Fruit fly (Drosophila melanogaster): ENCODE measurements around the gene Wnt10.

The Wnt10 gene

dm6 chr2L:7332780-7333179 is 30.4 kb upstream of the Wnt10 start (continued):
- TF ChIP-seq Dad (GFP tag; optimal IDR thresholded peaks at IDR 0.05) (no peak), Rfx (GFP tag; IDR thresholded peaks at IDR 0.05) (peak; percentile 14), CG8924 (tag; optimal IDR thresholded peaks at IDR 0.05) (no peak), CG14667 (GFP tag; IDR thresholded peaks at IDR 0.05) (peak; percentile 45; the same call in 1 of the 2 replicates), zen2 (GFP tag; IDR thresholded peaks at IDR 0.05; ENCODE audit: partially characterized antibody) (no peak), CG3281 (GFP tag; optimal IDR thresholded peaks at IDR 0.05) (no peak), Hr51 (GFP tag; optimal IDR thresholded peaks at IDR 0.05) (no peak), Fer2 (tag; optimal IDR thresholded peaks at IDR 0.05) (no peak), CG1832 (GFP tag; optimal IDR thresholded peaks at IDR 0.05) (no peak), CG3838 (GFP tag; optimal IDR thresholded peaks at IDR 0.05) (no peak), sim (GFP tag; IDR thresholded peaks at IDR 0.05) (peak; percentile 52; the same call in 1 of the 2 replicates), TFAM (GFP tag; optimal IDR thresholded peaks at IDR 0.05) (no peak), CG4360 (GFP tag; IDR thresholded peaks at IDR 0.05) (no peak), CG2678 (tag; optimal IDR thresholded peaks at IDR 0.05) (peak; percentile 58), B-H2 (GFP tag; optimal IDR thresholded peaks at IDR 0.05) (no peak), dan (GFP tag; IDR thresholded peaks at IDR 0.05) (no peak), chinmo (GFP tag; IDR thresholded peaks at IDR 0.05; ENCODE audit: partially characterized antibody) (no peak), lmd (GFP tag; IDR thresholded peaks at IDR 0.05) (peak; percentile 19; the same call in 1 of the 2 replicates), Taf1 (GFP tag; IDR thresholded peaks at IDR 0.05) (peak; percentile 11; the same call in 1 of the 2 replicates), lbe (GFP tag; optimal IDR thresholded peaks at IDR 0.05) (no peak), dysf (GFP tag; IDR thresholded peaks at IDR 0.05) (peak; percentile 11; the same call in 2 of the 3 replicates), gcm2 (GFP tag; optimal IDR thresholded peaks at IDR 0.05) (no peak), Eip74EF (GFP tag; optimal IDR thresholded peaks at IDR 0.05) (no peak), CG9932 (GFP tag; IDR thresholded peaks at IDR 0.05) (peak; percentile 56; the same call in 1 of the 2 replicates), NC2α (GFP tag; optimal IDR thresholded peaks at IDR 0.05) (no peak), Lhr (GFP tag; optimal IDR thresholded peaks at IDR 0.05) (no peak), gcm (GFP tag; optimal IDR thresholded peaks at IDR 0.05) (no peak), CG8944 (GFP tag; optimal IDR thresholded peaks at IDR 0.05) (peak; percentile 27), pzg (GFP tag; optimal IDR thresholded peaks at IDR 0.05) (no peak), CG14014 (GFP tag; IDR thresholded peaks at IDR 0.05) (no peak), CG13424 (tag; optimal IDR thresholded peaks at IDR 0.05) (no peak), dimm (GFP tag; IDR thresholded peaks at IDR 0.05) (no peak), Dbx (GFP tag; IDR thresholded peaks at IDR 0.05) (peak; percentile 39; the same call in 1 of the 3 replicates), CG6689 (GFP tag; IDR thresholded peaks at IDR 0.05) (peak; percentile 45), org-1 (GFP tag; optimal IDR thresholded peaks at IDR 0.05) (no peak), CG9215 (GFP tag; IDR thresholded peaks at IDR 0.05) (no peak; the same call in 1 of the 2 replicates), Gug (GFP tag; IDR thresholded peaks at IDR 0.05) (peak; percentile 16; the same call in 1 of the 4 replicates), Sox100B (GFP tag; optimal IDR thresholded peaks at IDR 0.05) (no peak), hb (GFP tag; IDR thresholded peaks at IDR 0.05; ENCODE audit: partially characterized antibody) (no peak), Ada2b (GFP tag; IDR thresholded peaks at IDR 0.05) (peak; percentile 33; the same call in 1 of the 2 replicates), CG10366 (GFP tag; IDR thresholded peaks at IDR 0.05) (peak; percentile 54), dmrt99B (tag; optimal IDR thresholded peaks at IDR 0.05) (peak; percentile 56), CoRest (tag; optimal IDR thresholded peaks at IDR 0.05) (no peak), CG4707 (GFP tag; optimal IDR thresholded peaks at IDR 0.05) (no peak), CG12299 (tag; optimal IDR thresholded peaks at IDR 0.05) (no peak), CG6254 (GFP tag; optimal IDR thresholded peaks at IDR 0.05) (no peak), Deaf1 (tag; optimal IDR thresholded peaks at IDR 0.05) (no peak), mam (GFP tag; optimal IDR thresholded peaks at IDR 0.05) (no peak), CG30403 (GFP tag; optimal IDR thresholded peaks at IDR 0.05) (no peak), CG32772 (GFP tag; IDR thresholded peaks at IDR 0.05) (peak; percentile 53), sqz (GFP tag; optimal IDR thresholded peaks at IDR 0.05) (no peak)
